Fruit fly (Drosophila melanogaster): ENCODE measurements around the gene Proc-R.

Proc-R gene

DNA sequence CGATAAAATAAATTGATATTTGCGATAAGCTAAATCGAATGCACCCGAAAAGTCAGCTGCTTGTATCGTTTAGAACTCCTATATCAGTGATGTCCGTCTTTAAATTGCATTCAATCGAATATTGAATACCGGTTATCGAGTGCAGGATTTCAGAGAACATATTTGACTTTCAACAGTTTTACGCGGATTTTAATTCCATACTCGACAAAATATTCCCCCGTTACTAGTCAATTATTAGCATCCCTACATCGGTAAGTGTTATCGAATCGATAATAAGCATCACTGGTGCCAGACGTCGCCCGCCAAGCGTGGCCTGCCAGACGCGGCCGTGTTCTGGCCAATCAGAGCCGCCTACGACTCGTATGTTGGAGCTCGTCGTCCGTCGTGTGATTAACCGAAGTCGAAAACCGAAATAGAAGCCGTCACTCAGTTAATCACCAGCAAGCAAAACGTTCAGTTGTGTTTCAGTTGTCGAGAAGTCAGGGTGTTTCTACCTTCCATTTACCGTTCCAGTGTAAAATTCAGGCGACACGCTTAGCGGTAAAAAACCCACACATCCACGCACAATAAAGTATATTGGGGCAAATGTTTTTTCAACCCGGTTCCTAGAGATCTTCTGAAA, 19.8 kb upstream of the Proc-R start, which contains the start of gene ctp (continued):
- TF ChIP-seq nerfin-1 (tag; optimal IDR thresholded peaks at IDR 0.05) (peak; percentile 30), HLH3B (GFP tag; IDR thresholded peaks at IDR 0.05) (peak; percentile 17; the same call in 1 of the 2 replicates), CG12769 (tag; optimal IDR thresholded peaks at IDR 0.05) (peak; percentile 79), pho (GFP tag; optimal IDR thresholded peaks at IDR 0.05) (peak; percentile 55), Atf3 (GFP tag; optimal IDR thresholded peaks at IDR 0.05) (peak; percentile 0), aop (GFP tag; IDR thresholded peaks at IDR 0.05) (no peak), gce (GFP tag; IDR thresholded peaks at IDR 0.05) (no peak), CG9797 (GFP tag; optimal IDR thresholded peaks at IDR 0.05) (peak; percentile 11), Opbp (GFP tag; IDR thresholded peaks at IDR 0.05; ENCODE audit: partially characterized antibody) (peak; percentile 58), salm (tag; optimal IDR thresholded peaks at IDR 0.05) (no peak), CG5953 (GFP tag; IDR thresholded peaks at IDR 0.05) (no peak), unpg (GFP tag; optimal IDR thresholded peaks at IDR 0.05) (peak; percentile 35), ara (GFP tag; IDR thresholded peaks at IDR 0.05) (no peak), twi (tag; optimal IDR thresholded peaks at IDR 0.05) (peak; percentile 21), phol (tag; optimal IDR thresholded peaks at IDR 0.05) (peak; percentile 41), CG9932 (GFP tag; IDR thresholded peaks at IDR 0.05) (peak; percentile 78), CG15601 (tag; optimal IDR thresholded peaks at IDR 0.05) (peak; percentile 21), Nf-YA (GFP tag; IDR thresholded peaks at IDR 0.05) (peak; percentile 88), psq (GFP tag; optimal IDR thresholded peaks at IDR 0.05) (no peak), Dref (GFP tag; IDR thresholded peaks at IDR 0.05) (peak; percentile 67), CG2889 (GFP tag; IDR thresholded peaks at IDR 0.05) (no peak), CG9609 (GFP tag; optimal IDR thresholded peaks at IDR 0.05) (peak; percentile 56), CG8388 (GFP tag; optimal IDR thresholded peaks at IDR 0.05) (peak; percentile 34), D19B (GFP tag; optimal IDR thresholded peaks at IDR 0.05) (no peak), CG4707 (GFP tag; optimal IDR thresholded peaks at IDR 0.05) (peak; percentile 11), CG43689 (GFP tag; IDR thresholded peaks at IDR 0.05) (no peak), CG12659 (GFP tag; optimal IDR thresholded peaks at IDR 0.05) (peak; percentile 79), CG9215 (GFP tag; IDR thresholded peaks at IDR 0.05) (peak; percentile 28; the same call in 1 of the 2 replicates), CG13894 (tag; optimal IDR thresholded peaks at IDR 0.05) (peak; percentile 77), Usf (GFP tag; optimal IDR thresholded peaks at IDR 0.05) (no peak), h (optimal IDR thresholded peaks at IDR 0.05) (no peak), z (GFP tag; IDR thresholded peaks at IDR 0.05) (no peak), Scr (GFP tag; IDR thresholded peaks at IDR 0.05; ENCODE audit: partially characterized antibody) (peak; percentile 72), Doc3 (GFP tag; IDR thresholded peaks at IDR 0.05; ENCODE audit: partially characterized antibody) (peak; percentile 65; the same call in 2 of the 3 replicates), her (GFP tag; optimal IDR thresholded peaks at IDR 0.05) (peak; percentile 70), CG17361 (GFP tag; IDR thresholded peaks at IDR 0.05) (peak; percentile 27; the same call in 1 of the 3 replicates), hb (GFP tag; IDR thresholded peaks at IDR 0.05; ENCODE audit: partially characterized antibody) (peak; percentile 69; the same call in 1 of the 3 replicates), CG3163 (GFP tag; optimal IDR thresholded peaks at IDR 0.05) (peak; percentile 34), CG9727 (GFP tag; optimal IDR thresholded peaks at IDR 0.05) (peak; percentile 28), sna (GFP tag; IDR thresholded peaks at IDR 0.05; ENCODE audit: partially characterized antibody) (peak; percentile 71), CG32767 (GFP tag; IDR thresholded peaks at IDR 0.05) (no peak), CG3847 (GFP tag; IDR thresholded peaks at IDR 0.05) (no peak; the same call in 1 of the 2 replicates), Aef1 (GFP tag; IDR thresholded peaks at IDR 0.05) (no peak), GATAe (GFP tag; conservative IDR thresholded peaks at IDR 0.05) (no peak), CG17802 (tag; optimal IDR thresholded peaks at IDR 0.05) (no peak), al (GFP tag; IDR thresholded peaks at IDR 0.05) (peak; percentile 30; the same call in 1 of the 2 replicates), CG10959 (GFP tag; IDR thresholded peaks at IDR 0.05) (no peak), Fer3 (tag; optimal IDR thresholded peaks at IDR 0.05) (peak; percentile 4), CG1647 (GFP tag; optimal IDR thresholded peaks at IDR 0.05) (no peak), ranshi (GFP tag; IDR thresholded peaks at IDR 0.05) (0 out of 2 replicates have a peak, but pooled peaks have one; percentile 4)

Measured in whole organism, embryonic.